Worm (Caenorhabditis elegans): ENCODE results near the gene dhhc-5.

- TF ChIP-seq lin-39 (tag; optimal IDR thresholded peaks at IDR 0.05) (no peak), aly-2 (tag; optimal IDR thresholded peaks at IDR 0.05) (no peak), nhr-11 (tag; optimal IDR thresholded peaks at IDR 0.05) (no peak), ceh-82 (tag; optimal IDR thresholded peaks at IDR 0.05) (no peak), nhr-237 (tag; optimal IDR thresholded peaks at IDR 0.05) (no peak), fkh-10 (GFP tag; optimal IDR thresholded peaks at IDR 0.05) (no peak), lin-13 (GFP tag; optimal IDR thresholded peaks at IDR 0.05) (no peak), unc-130 (tag; optimal IDR thresholded peaks at IDR 0.05) (no peak), fkh-8 (tag; optimal IDR thresholded peaks at IDR 0.05) (no peak), lin-35 (GFP tag; optimal IDR thresholded peaks at IDR 0.05) (no peak), ama-1 (optimal IDR thresholded peaks at IDR 0.05) (no peak)
Measured at ce11 chrIII:6885889-6886288, 37.0 kb upstream of the dhhc-5 start.
